Fruit fly (Drosophila melanogaster): ENCODE results near the gene CG11327.

The CG11327 gene

DNA sequence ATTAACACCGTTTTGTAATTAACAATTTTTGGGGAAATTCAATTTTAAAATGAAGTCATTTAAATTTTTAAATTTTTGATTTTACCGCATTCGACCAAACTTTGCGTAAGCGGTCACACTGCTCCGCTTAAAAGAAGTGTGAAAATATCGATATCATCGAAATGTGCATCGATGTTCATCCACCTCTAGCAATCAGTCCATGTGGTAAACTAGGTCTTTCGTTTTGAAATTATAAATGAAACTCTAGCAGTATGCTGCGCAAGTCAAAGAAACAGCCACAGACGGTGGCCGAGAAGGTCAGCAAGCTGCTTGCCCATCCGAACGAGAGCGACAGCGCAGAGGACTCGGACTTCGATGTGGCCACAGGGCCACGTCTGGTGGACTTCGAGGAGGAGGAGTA, 30.9 kb upstream of the CG11327 start, which contains the start of gene Aatf (continued):
- peak; percentile 81 for TF ChIP-seq CG2116 (GFP tag; optimal IDR thresholded peaks at IDR 0.05)
- TF ChIP-seq Sox102F (GFP tag; optimal IDR thresholded peaks at IDR 0.05) = no peak
- no peak for TF ChIP-seq klu (GFP tag; IDR thresholded peaks at IDR 0.05)
- TF ChIP-seq CG16779 (GFP tag; IDR thresholded peaks at IDR 0.05) = no peak
- TF ChIP-seq da (GFP tag; optimal IDR thresholded peaks at IDR 0.05) = no peak
- no peak for TF ChIP-seq CG11085 (GFP tag; IDR thresholded peaks at IDR 0.05)
- no peak for TF ChIP-seq slou (GFP tag; optimal IDR thresholded peaks at IDR 0.05)
- TF ChIP-seq CG6765 (GFP tag; optimal IDR thresholded peaks at IDR 0.05) = no peak
- no peak for TF ChIP-seq ase (GFP tag; IDR thresholded peaks at IDR 0.05)
- TF ChIP-seq CG31224 (GFP tag; IDR thresholded peaks at IDR 0.05) = no peak
- TF ChIP-seq corto (GFP tag; optimal IDR thresholded peaks at IDR 0.05) = no peak
- TF ChIP-seq CG14014 (GFP tag; IDR thresholded peaks at IDR 0.05) = no peak
- TF ChIP-seq C15 (GFP tag; IDR thresholded peaks at IDR 0.05) = no peak
- no peak for TF ChIP-seq Sry-β (GFP tag; optimal IDR thresholded peaks at IDR 0.05)
- no peak for TF ChIP-seq cg (GFP tag; optimal IDR thresholded peaks at IDR 0.05)
- peak; percentile 85 for TF ChIP-seq CG42726 (GFP tag; IDR thresholded peaks at IDR 0.05; ENCODE audit: partially characterized antibody)
- TF ChIP-seq CG9609 (GFP tag; optimal IDR thresholded peaks at IDR 0.05) = no peak
- TF ChIP-seq CG15269 (tag; optimal IDR thresholded peaks at IDR 0.05) = no peak
- TF ChIP-seq amos (GFP tag; IDR thresholded peaks at IDR 0.05; ENCODE audit: partially characterized antibody) = peak; percentile 89
- TF ChIP-seq CG7357 (GFP tag; IDR thresholded peaks at IDR 0.05) = no peak
- no peak for TF ChIP-seq sim (GFP tag; IDR thresholded peaks at IDR 0.05)
- TF ChIP-seq CG8290 (GFP tag; optimal IDR thresholded peaks at IDR 0.05) = no peak
- no peak for TF ChIP-seq CG8290 (tag; optimal IDR thresholded peaks at IDR 0.05)
- TF ChIP-seq CG5953 (GFP tag; IDR thresholded peaks at IDR 0.05) = no peak
- TF ChIP-seq Dref (GFP tag; IDR thresholded peaks at IDR 0.05) = peak; percentile 90
- TF ChIP-seq sens (GFP tag) = peak; percentile 77
- no peak for TF ChIP-seq slbo (GFP tag; IDR thresholded peaks at IDR 0.05)
- peak; percentile 71 for TF ChIP-seq HLH4C (GFP tag; IDR thresholded peaks at IDR 0.05; ENCODE audit: partially characterized antibody)
- TF ChIP-seq CG1529 (GFP tag; optimal IDR thresholded peaks at IDR 0.05) = no peak
- no peak for TF ChIP-seq pita (GFP tag; optimal IDR thresholded peaks at IDR 0.05)
- no peak for TF ChIP-seq Eip74EF (GFP tag; optimal IDR thresholded peaks at IDR 0.05)
- TF ChIP-seq fd102C (GFP tag; optimal IDR thresholded peaks at IDR 0.05) = no peak
- no peak for TF ChIP-seq CG10366 (GFP tag; IDR thresholded peaks at IDR 0.05)
- TF ChIP-seq D (optimal IDR thresholded peaks at IDR 0.05) = no peak
- no peak for TF ChIP-seq D (GFP tag; optimal IDR thresholded peaks at IDR 0.05)
- TF ChIP-seq CG8478 (optimal IDR thresholded peaks at IDR 0.05) = no peak
- no peak for TF ChIP-seq Mes4 (GFP tag; optimal IDR thresholded peaks at IDR 0.05)
- no peak for TF ChIP-seq CG13624 (GFP tag; optimal IDR thresholded peaks at IDR 0.05)
- no peak for TF ChIP-seq CG4854 (GFP tag; optimal IDR thresholded peaks at IDR 0.05)
- no peak for TF ChIP-seq CG10462 (GFP tag; optimal IDR thresholded peaks at IDR 0.05)
- no peak for TF ChIP-seq so (GFP tag; IDR thresholded peaks at IDR 0.05)
- TF ChIP-seq CG10321 (GFP tag; IDR thresholded peaks at IDR 0.05) = no peak
- TF ChIP-seq CG7556 (GFP tag; optimal IDR thresholded peaks at IDR 0.05) = no peak
- TF ChIP-seq pros (GFP tag; optimal IDR thresholded peaks at IDR 0.05) = no peak
- no peak for TF ChIP-seq CG15601 (tag; optimal IDR thresholded peaks at IDR 0.05)
- TF ChIP-seq CG4730 (GFP tag; IDR thresholded peaks at IDR 0.05) = no peak
- TF ChIP-seq CG43689 (GFP tag; IDR thresholded peaks at IDR 0.05) = no peak
- TF ChIP-seq CG33213 (GFP tag; optimal IDR thresholded peaks at IDR 0.05) = peak; percentile 28
- no peak for TF ChIP-seq Dek (tag; optimal IDR thresholded peaks at IDR 0.05)
- TF ChIP-seq sens-2 (GFP tag; IDR thresholded peaks at IDR 0.05) = no peak
- no peak for TF ChIP-seq CG3281 (GFP tag; optimal IDR thresholded peaks at IDR 0.05)
- no peak for TF ChIP-seq CG1602 (GFP tag; optimal IDR thresholded peaks at IDR 0.05)
- peak; percentile 99 for TF ChIP-seq E2f2 (GFP tag; IDR thresholded peaks at IDR 0.05)
- TF ChIP-seq CG3847 (GFP tag; IDR thresholded peaks at IDR 0.05) = peak; percentile 36; the same call in 1 of the 2 replicates

Measured in whole organism, embryonic.